Fruit fly (Drosophila melanogaster) whole organism, embryonic: Measurements from ENCODE around the gene vih.
A peak's percentile ranks its signal among the peaks of the same experiment; 100 is the strongest.

Source experiments
- ATbp ChIP-seq: fragments of 200-800 bp; sonication (Bioruptor generic); optimal IDR thresholded peaks from 2 replicates; lab custom pipeline; 2017; ENCODE audit warnings: missing biosample characterization, mild to moderate bottlenecking, missing genetic modification characterization, missing genetic modification reagents
- Abd-B ChIP-seq: fragments of 200-800 bp; sonication (Bioruptor generic); optimal IDR thresholded peaks from 2 replicates; lab custom pipeline; 2018; ENCODE audit warnings: missing biosample characterization, mild to moderate bottlenecking, missing genetic modification characterization, moderate library complexity
- Adf1 ChIP-seq: fragments of 200-800 bp; sonication (Bioruptor generic); IDR thresholded peaks from 2 replicates; pipeline ENCODE4 v1.3.6; 2022; ENCODE audit warnings: missing biosample characterization, missing genetic modification characterization
- Awh ChIP-seq: fragments of 200-800 bp; sonication (Bioruptor generic); IDR thresholded peaks from 2 replicates; pipeline ENCODE4, ENCODE4 v1.3.6; 2022; ENCODE audit warnings: missing biosample characterization, missing genetic modification characterization
- Bgb ChIP-seq: fragments of 200-800 bp; sonication (Bioruptor generic); IDR thresholded peaks from 2 replicates; pipeline ENCODE4 v1.3.6; 2022; ENCODE audit warnings: missing biosample characterization, missing genetic modification characterization; ENCODE audit not compliant: partially characterized antibody
- CG10147 ChIP-seq: fragments of 200-800 bp; sonication (Bioruptor generic); optimal IDR thresholded peaks from 2 replicates; lab custom pipeline; 2019; ENCODE audit warnings: missing biosample characterization, mild to moderate bottlenecking, missing genetic modification characterization, moderate library complexity
- CG10366 ChIP-seq: fragments of 200-800 bp; sonication (Bioruptor generic); IDR thresholded peaks from 2 replicates; pipeline ENCODE4 v1.3.6; 2022; ENCODE audit warnings: missing biosample characterization, missing genetic modification characterization
- CG10654 ChIP-seq: fragments of 200-800 bp; sonication (Bioruptor generic); optimal IDR thresholded peaks from 2 replicates; lab custom pipeline; 2016; ENCODE audit warnings: missing biosample characterization, missing genetic modification characterization
- CG11398 ChIP-seq: fragments of 200-800 bp; sonication (Bioruptor generic); optimal IDR thresholded peaks from 2 replicates; lab custom pipeline; 2016; ENCODE audit warnings: missing biosample characterization, missing genetic modification characterization
- CG12155 ChIP-seq: fragments of 200-800 bp; sonication (Bioruptor generic); optimal IDR thresholded peaks from 3 replicates; lab custom pipeline; 2016; ENCODE audit warnings: missing biosample characterization, missing genetic modification characterization
- CG14014 ChIP-seq: fragments of 200-800 bp; sonication (Bioruptor generic); IDR thresholded peaks from 2 replicates; pipeline ENCODE4 v1.3.6; 2022; ENCODE audit warnings: missing biosample characterization, missing genetic modification characterization
- CG15696 ChIP-seq: fragments of 200-800 bp; sonication (Bioruptor generic); optimal IDR thresholded peaks from 2 replicates; lab custom pipeline; 2019; ENCODE audit warnings: missing biosample characterization, mild to moderate bottlenecking, missing genetic modification characterization, moderate library complexity
- CG1647 ChIP-seq: fragments of 200-800 bp; sonication (Bioruptor generic); optimal IDR thresholded peaks from 3 replicates; lab custom pipeline; 2016; ENCODE audit warnings: missing biosample characterization, missing genetic modification characterization
- CG17328 ChIP-seq: fragments of 200-800 bp; sonication (Bioruptor generic); IDR thresholded peaks from 2 replicates; pipeline ENCODE4 v1.3.6; 2022; ENCODE audit warnings: missing biosample characterization, missing genetic modification characterization
- CG17385 ChIP-seq: fragments of 200-800 bp; sonication (Bioruptor generic); optimal IDR thresholded peaks from 3 replicates; lab custom pipeline; 2018; ENCODE audit warnings: missing biosample characterization, mild to moderate bottlenecking, missing genetic modification characterization
- CG2889 ChIP-seq: fragments of 200-800 bp; sonication (Bioruptor generic); IDR thresholded peaks from 3 replicates; pipeline ENCODE4 v1.3.6; 2022; ENCODE audit warnings: missing biosample characterization, missing genetic modification characterization
- CG3065 ChIP-seq: fragments of 200-800 bp; sonication (Bioruptor generic); optimal IDR thresholded peaks from 2 replicates; lab custom pipeline; 2016; ENCODE audit warnings: missing biosample characterization, missing genetic modification characterization
- CG42726 ChIP-seq: fragments of 200-800 bp; sonication (Bioruptor generic); IDR thresholded peaks from 2 replicates; pipeline ENCODE4 v1.3.6; 2022; ENCODE audit warnings: missing biosample characterization, missing genetic modification characterization; ENCODE audit not compliant: partially characterized antibody
- CG4282 ChIP-seq: fragments of 200-800 bp; sonication (Bioruptor generic); optimal IDR thresholded peaks from 2 replicates; lab custom pipeline; 2016; ENCODE audit warnings: missing biosample characterization, missing genetic modification characterization
- CG4360 ChIP-seq: fragments of 200-800 bp; sonication (Bioruptor generic); IDR thresholded peaks from 2 replicates; pipeline ENCODE4 v1.3.6; 2022; ENCODE audit warnings: missing biosample characterization, missing genetic modification characterization
- CG4854 ChIP-seq: fragments of 200-800 bp; sonication (Bioruptor generic); optimal IDR thresholded peaks from 2 replicates; lab custom pipeline; 2016; ENCODE audit warnings: missing biosample characterization, missing genetic modification characterization, inconsistent platforms
- CG7963 ChIP-seq: fragments of 200-800 bp; sonication (Bioruptor generic); IDR thresholded peaks from 3 replicates; pipeline ENCODE4 v1.3.6; 2022; ENCODE audit warnings: missing biosample characterization, missing genetic modification characterization; ENCODE audit not compliant: partially characterized antibody
- CTCF ChIP-seq: fragments of 200-800 bp; sonication (Bioruptor generic); optimal IDR thresholded peaks from 2 replicates; lab custom pipeline; 2017; ENCODE audit warnings: missing biosample characterization, mild to moderate bottlenecking, missing genetic modification characterization, moderate library complexity
- D19A ChIP-seq: fragments of 200-800 bp; optimal IDR thresholded peaks from 3 replicates; lab custom pipeline; 2019; ENCODE audit warnings: missing biosample characterization, mild to moderate bottlenecking, missing genetic modification characterization, moderate library complexity
- ERR ChIP-seq: fragments of 200-800 bp; sonication (Bioruptor generic); optimal IDR thresholded peaks from 2 replicates; lab custom pipeline; 2016; ENCODE audit warnings: missing biosample characterization, missing genetic modification characterization
- HLH3B ChIP-seq: fragments of 200-800 bp; sonication (Bioruptor generic); IDR thresholded peaks from 2 replicates; pipeline ENCODE4 v1.3.6; 2022; ENCODE audit warnings: missing biosample characterization, missing genetic modification characterization
- Hr51 ChIP-seq, 2 experiments: fragments of 200-800 bp; sonication (Bioruptor generic); optimal IDR thresholded peaks; 2 replicates in 1 of 2; 3 replicates in 1 of 2; lab custom pipeline; 2016 to 2018; ENCODE audit warnings: missing biosample characterization in 2 of 2, missing genetic modification characterization in 2 of 2, mild to moderate bottlenecking in 1 of 2, moderate library complexity in 1 of 2
- Lpt ChIP-seq: fragments of >200 bp; optimal IDR thresholded peaks from 2 replicates; lab custom pipeline; 2018; ENCODE audit warnings: missing biosample characterization, missing genetic modification characterization
- MBD-R2 ChIP-seq: fragments of 200-800 bp; sonication (Bioruptor generic); IDR thresholded peaks from 2 replicates; pipeline ENCODE4 v1.3.6; 2022; ENCODE audit warnings: missing biosample characterization, missing genetic modification characterization
- Neu2 ChIP-seq: fragments of 200-800 bp; sonication (Bioruptor generic); optimal IDR thresholded peaks from 3 replicates; lab custom pipeline; 2016; ENCODE audit warnings: missing biosample characterization, missing genetic modification characterization, borderline replicate concordance
- Sin3A ChIP-seq: fragments of >200 bp; optimal IDR thresholded peaks from 2 replicates; lab custom pipeline; 2018
- aop ChIP-seq: fragments of 200-800 bp; sonication (Bioruptor generic); IDR thresholded peaks from 2 replicates; pipeline ENCODE4 v1.3.6; 2022; ENCODE audit warnings: missing biosample characterization, missing genetic modification characterization
- ato ChIP-seq: fragments of 200-800 bp; sonication (Bioruptor generic); IDR thresholded peaks from 2 replicates; pipeline ENCODE4 v1.3.6; 2022; ENCODE audit warnings: missing biosample characterization, missing genetic modification characterization; ENCODE audit not compliant: partially characterized antibody
- az2 ChIP-seq: fragments of 200-800 bp; sonication (Bioruptor generic); optimal IDR thresholded peaks from 3 replicates; lab custom pipeline; 2016; ENCODE audit warnings: missing biosample characterization, missing genetic modification characterization
- dati ChIP-seq: fragments of 200-800 bp; sonication (Bioruptor generic); IDR thresholded peaks from 2 replicates; pipeline ENCODE4 v1.3.6; 2022; ENCODE audit warnings: missing biosample characterization, missing genetic modification characterization
- eve ChIP-seq, 2 experiments: fragments of >200 bp; optimal IDR thresholded peaks; 2 replicates each; lab custom pipeline; 2017; ENCODE audit warnings: missing biosample characterization in 2 of 2, missing genetic modification characterization in 2 of 2
- fru ChIP-seq: fragments of >200 bp; optimal IDR thresholded peaks from 2 replicates; lab custom pipeline; 2017
- ken ChIP-seq: fragments of 200-800 bp; sonication (Bioruptor generic); IDR thresholded peaks from 3 replicates; pipeline ENCODE4 v1.3.6; 2022; ENCODE audit warnings: missing biosample characterization, missing genetic modification characterization
- klu ChIP-seq: fragments of 200-800 bp; sonication (Bioruptor generic); IDR thresholded peaks from 2 replicates; pipeline ENCODE4 v1.3.6; 2022; ENCODE audit warnings: missing biosample characterization, missing genetic modification characterization
- nerfin-2 ChIP-seq: fragments of 200-800 bp; sonication (Bioruptor generic); IDR thresholded peaks from 2 replicates; pipeline ENCODE4 v1.3.6; 2022; ENCODE audit warnings: missing biosample characterization, missing genetic modification characterization; ENCODE audit not compliant: partially characterized antibody
- peb ChIP-seq: fragments of 200-800 bp; sonication (Bioruptor generic); IDR thresholded peaks from 2 replicates; pipeline ENCODE4 v1.3.6; 2022; ENCODE audit warnings: missing biosample characterization, missing genetic modification characterization
- pita ChIP-seq: fragments of 200-800 bp; sonication (Bioruptor generic); optimal IDR thresholded peaks from 2 replicates; lab custom pipeline; 2017; ENCODE audit warnings: missing biosample characterization, mild to moderate bottlenecking, missing genetic modification characterization
- pnt ChIP-seq: fragments of 200-800 bp; sonication (Bioruptor generic); optimal IDR thresholded peaks from 3 replicates; lab custom pipeline; 2016; ENCODE audit warnings: missing biosample characterization, missing genetic modification characterization
- sc ChIP-seq, 3 experiments: fragments of >200 bp in 2 of 3; fragments of 200-800 bp in 1 of 3; sonication (Bioruptor generic) in 1 of 3; optimal IDR thresholded peaks; 2 replicates in 2 of 3; 3 replicates in 1 of 3; lab custom pipeline; 2017; ENCODE audit warnings: mild to moderate bottlenecking in 1 of 3, missing biosample characterization in 1 of 3, missing genetic modification characterization in 1 of 3, missing genetic modification reagents in 1 of 3
- schlank ChIP-seq: fragments of 200-800 bp; sonication (Bioruptor generic); optimal IDR thresholded peaks from 2 replicates; lab custom pipeline; 2018; ENCODE audit warnings: missing biosample characterization, mild to moderate bottlenecking, missing genetic modification characterization
- slbo ChIP-seq: fragments of 200-800 bp; sonication (Bioruptor generic); IDR thresholded peaks from 2 replicates; pipeline ENCODE4 v1.3.6; 2022; ENCODE audit warnings: missing biosample characterization, missing genetic modification characterization
- sna ChIP-seq: fragments of 200-800 bp; sonication (Bioruptor generic); IDR thresholded peaks from 2 replicates; pipeline ENCODE4 v1.3.6; 2022; ENCODE audit warnings: missing biosample characterization, missing genetic modification characterization; ENCODE audit not compliant: partially characterized antibody
- ssp ChIP-seq: fragments of 200-800 bp; sonication (Bioruptor generic); IDR thresholded peaks from 2 replicates; pipeline ENCODE4 v1.3.6; 2022; ENCODE audit warnings: missing biosample characterization, missing genetic modification characterization
- tap ChIP-seq: fragments of 200-800 bp; optimal IDR thresholded peaks from 3 replicates; lab custom pipeline; 2019; ENCODE audit warnings: missing biosample characterization, mild to moderate bottlenecking, missing genetic modification characterization, moderate library complexity
- unpg ChIP-seq: fragments of 200-800 bp; sonication (Bioruptor generic); optimal IDR thresholded peaks from 3 replicates; lab custom pipeline; 2018; ENCODE audit warnings: missing biosample characterization, mild to moderate bottlenecking, missing genetic modification characterization, moderate library complexity
- usp ChIP-seq: fragments of >200 bp; optimal IDR thresholded peaks from 2 replicates; lab custom pipeline; 2017; ENCODE audit warnings: missing biosample characterization, missing genetic modification characterization
- wor ChIP-seq: fragments of 200-800 bp; sonication (Bioruptor generic); IDR thresholded peaks from 2 replicates; pipeline ENCODE4 v1.3.6; 2022; ENCODE audit warnings: missing biosample characterization, missing genetic modification characterization
- zfh1 ChIP-seq: fragments of 200-800 bp; sonication (Bioruptor generic); IDR thresholded peaks from 3 replicates; pipeline ENCODE4 v1.3.6; 2022; ENCODE audit warnings: missing biosample characterization, missing genetic modification characterization

vih gene

DNA sequence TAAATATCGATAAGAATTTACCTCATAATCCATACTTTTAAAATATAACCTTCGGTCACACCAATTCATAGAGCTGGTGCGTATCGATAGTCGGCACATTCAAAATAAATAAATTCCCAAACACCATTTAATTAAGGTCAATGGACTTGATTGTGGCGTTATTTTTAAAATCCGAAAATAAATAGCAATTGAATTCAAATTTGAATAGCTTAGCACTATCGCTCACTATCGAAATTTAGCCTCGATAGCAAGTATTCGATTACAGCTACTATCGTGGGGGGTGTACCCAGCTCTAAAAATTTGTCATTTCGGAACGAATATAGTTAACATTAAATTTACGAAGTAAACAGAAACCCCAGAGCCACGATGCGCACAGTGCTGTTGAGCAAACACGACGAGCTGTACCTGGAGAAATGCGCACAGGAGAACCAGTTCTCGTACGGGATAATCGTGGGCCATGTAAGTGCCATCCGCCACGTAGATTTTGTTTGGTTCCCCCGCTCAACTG lies 32.6 kb upstream of the vih start, which contains the start of gene CG10616 (continued):
- TF ChIP-seq Lpt (GFP tag; lab: Kevin White, UChicago) (no peak), dati (GFP tag; lab: Robert Waterston, UW) (no peak), CG1647 (no peak), CG4854 (GFP tag; lab: Kevin White, UChicago) (no peak), D19A (tag; lab: Kevin White, UChicago) (no peak), CG12155 (no peak), ATbp (GFP tag; lab: Kevin White, UChicago) (no peak), CG3065 (no peak), aop (no peak), CG42726 (GFP tag; lab: Robert Waterston, UW) (peak; percentile 71; the same call in 1 of the 2 replicates), CTCF (no peak), ERR (GFP tag; lab: Kevin White, UChicago) (no peak), Abd-B (GFP tag; lab: Kevin White, UChicago) (no peak), Adf1 (GFP tag; lab: Robert Waterston, UW) (no peak), CG10654 (GFP tag; lab: Kevin White, UChicago) (no peak), sna (peak; percentile 98), eve (GFP tag; optimal IDR thresholded peaks at IDR 0.05; lab: Kevin White, UChicago) (no peak), ken (GFP tag; lab: Robert Waterston, UW) (no peak), CG11398 (GFP tag; lab: Kevin White, UChicago) (no peak), CG15696 (tag; lab: Kevin White, UChicago) (no peak), schlank (tag; lab: Kevin White, UChicago) (no peak), peb (no peak), HLH3B (no peak), Neu2 (no peak), wor (no peak), MBD-R2 (GFP tag; lab: Robert Waterston, UW) (peak; percentile 57), pnt (GFP tag; lab: Kevin White, UChicago) (no peak), az2 (GFP tag; lab: Kevin White, UChicago) (no peak), zfh1 (GFP tag; lab: Robert Waterston, UW) (no peak), CG4360 (GFP tag; lab: Robert Waterston, UW) (no peak), Awh (no peak), CG2889 (GFP tag; lab: Robert Waterston, UW) (no peak), unpg (GFP tag; lab: Kevin White, UChicago) (no peak), tap (tag; lab: Kevin White, UChicago) (no peak), nerfin-2 (peak; percentile 92), CG7963 (GFP tag; lab: Robert Waterston, UW) (peak; percentile 86), slbo (GFP tag; lab: Robert Waterston, UW) (no peak; the same call in 1 of the 2 replicates), CG10147 (GFP tag; lab: Kevin White, UChicago) (no peak), fru (lab: Kevin White, UChicago) (no peak), ssp (GFP tag; lab: Robert Waterston, UW) (no peak), CG4282 (no peak), CG14014 (GFP tag; lab: Robert Waterston, UW) (no peak), CG17385 (GFP tag; lab: Kevin White, UChicago) (no peak), pita (no peak), Bgb (peak; percentile 92), sc (optimal IDR thresholded peaks at IDR 0.05; lab: Kevin White, UChicago) (no peak), sc (GFP tag; optimal IDR thresholded peaks at IDR 0.05; lab: Kevin White, UChicago) (no peak), ato (GFP tag; lab: Robert Waterston, UW) (peak; percentile 66), usp (no peak), CG10366 (GFP tag; lab: Robert Waterston, UW) (no peak), klu (no peak), Sin3A (lab: Kevin White, UChicago) (peak; percentile 30), Hr51 (GFP tag; optimal IDR thresholded peaks at IDR 0.05; lab: Kevin White, UChicago) (no peak), CG17328 (GFP tag; lab: Robert Waterston, UW) (no peak)
